Worm (Caenorhabditis elegans): ENCODE measurements around the gene ZK154.4.

Gene ZK154.4

DNA sequence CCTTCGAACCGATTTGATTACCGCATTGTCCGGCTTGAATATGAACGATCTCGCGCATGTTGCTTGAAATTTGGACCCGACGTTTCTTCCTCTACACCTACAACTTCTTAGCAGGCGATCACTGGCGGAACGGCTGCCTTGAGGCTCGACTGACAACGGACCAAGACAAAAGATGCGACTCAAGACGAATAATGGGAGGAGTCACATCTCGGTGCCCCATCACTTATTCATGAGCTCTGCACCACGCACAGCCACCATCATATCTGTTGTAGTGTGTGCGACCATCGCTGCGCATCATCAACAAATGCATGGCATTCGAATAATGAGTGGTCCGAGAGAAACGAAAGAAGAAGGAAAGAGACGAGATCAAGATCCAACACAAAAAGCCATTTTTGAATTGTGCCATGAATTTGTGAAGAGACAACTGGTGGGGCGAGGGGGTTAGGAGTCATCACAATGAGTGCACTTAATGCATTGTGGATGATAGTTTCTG lies 5.7 kb downstream of the ZK154.4 start, which contains the start of gene mec-7:
TSS of gene mec-7 (minus strand) at position 181 of the 493 bp plus-strand sequence.
- TF ChIP-seq nfya-1 (tag; optimal IDR thresholded peaks at IDR 0.05; ENCODE audit: insufficient read depth) (no peak), nhr-28 (tag; optimal IDR thresholded peaks at IDR 0.05) (no peak), nhr-23 (tag; optimal IDR thresholded peaks at IDR 0.05) (no peak), ceh-16 (tag; optimal IDR thresholded peaks at IDR 0.05) (no peak), nhr-67 (tag; optimal IDR thresholded peaks at IDR 0.05) (no peak), egl-5 (tag; optimal IDR thresholded peaks at IDR 0.05) (no peak), daf-12 (tag; optimal IDR thresholded peaks at IDR 0.05) (no peak), pqm-1 (tag; optimal IDR thresholded peaks at IDR 0.05) (no peak), snpc-4 (tag; optimal IDR thresholded peaks at IDR 0.05) (no peak), fkh-2 (tag; optimal IDR thresholded peaks at IDR 0.05) (no peak), mdl-1 (tag; optimal IDR thresholded peaks at IDR 0.05) (no peak), hmg-11 (tag; optimal IDR thresholded peaks at IDR 0.05) (no peak), ceh-28 (tag; optimal IDR thresholded peaks at IDR 0.05) (no peak), eor-1 (tag; optimal IDR thresholded peaks at IDR 0.05) (no peak), nhr-25 (tag; optimal IDR thresholded peaks at IDR 0.05) (no peak), ZK546.5 (tag; optimal IDR thresholded peaks at IDR 0.05) (no peak), nhr-77 (tag; optimal IDR thresholded peaks at IDR 0.05) (no peak), pha-4 (tag; optimal IDR thresholded peaks at IDR 0.05) (no peak), nhr-12 (tag; optimal IDR thresholded peaks at IDR 0.05) (no peak), egl-27 (tag; optimal IDR thresholded peaks at IDR 0.05) (no peak)

DNA sequence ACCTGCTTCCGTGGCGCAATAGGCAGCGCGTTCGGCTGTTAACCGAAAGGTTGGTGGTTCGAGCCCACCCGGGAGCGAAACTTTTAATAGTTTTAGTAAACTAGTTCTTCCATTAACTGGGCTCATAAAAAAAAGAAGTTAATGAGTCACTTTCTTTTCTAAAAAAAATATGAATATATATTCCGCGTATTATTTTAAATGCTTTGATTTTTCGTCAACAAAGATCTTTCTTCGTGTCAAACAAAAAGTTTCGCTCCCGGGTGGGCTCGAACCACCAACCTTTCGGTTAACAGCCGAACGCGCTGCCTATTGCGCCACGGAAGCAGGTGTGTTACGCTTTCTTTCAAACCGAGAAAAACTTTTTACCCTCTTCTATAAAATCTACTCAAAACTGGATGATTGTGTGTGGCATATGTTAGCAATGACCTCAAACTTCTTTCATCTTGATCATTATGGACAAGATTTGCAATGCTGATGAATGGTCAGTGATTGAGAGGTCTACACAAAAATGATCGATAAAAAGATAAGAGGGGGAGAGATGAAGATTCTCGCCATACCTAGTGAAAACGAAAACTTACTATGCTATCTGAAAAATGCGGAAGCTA lies 8.4 kb downstream of the ZK154.4 start:
- TF ChIP-seq daf-12 (tag; optimal IDR thresholded peaks at IDR 0.05) (no peak), fos-1 (tag; optimal IDR thresholded peaks at IDR 0.05) (peak; percentile 13), lsy-12 (tag; optimal IDR thresholded peaks at IDR 0.05) (peak; percentile 31), ceh-28 (tag; optimal IDR thresholded peaks at IDR 0.05) (peak; percentile 73), pqm-1 (tag; optimal IDR thresholded peaks at IDR 0.05) (peak; percentile 12), nhr-25 (tag; optimal IDR thresholded peaks at IDR 0.05) (peak; percentile 62), ceh-9 (tag; optimal IDR thresholded peaks at IDR 0.05) (no peak), ceh-82 (tag; optimal IDR thresholded peaks at IDR 0.05) (no peak), tbx-2 (tag; optimal IDR thresholded peaks at IDR 0.05) (peak; percentile 11), nfya-1 (tag; optimal IDR thresholded peaks at IDR 0.05; ENCODE audit: insufficient read depth) (peak; percentile 26), elt-2 (tag; optimal IDR thresholded peaks at IDR 0.05) (peak; percentile 31), nhr-23 (tag; optimal IDR thresholded peaks at IDR 0.05) (peak; percentile 33), jun-1 (tag; optimal IDR thresholded peaks at IDR 0.05) (no peak), nhr-43 (tag; optimal IDR thresholded peaks at IDR 0.05; ENCODE audit: poor library complexity, severe bottlenecking) (peak; percentile 14), elt-1 (tag; optimal IDR thresholded peaks at IDR 0.05) (peak; percentile 96), fkh-2 (tag; optimal IDR thresholded peaks at IDR 0.05) (no peak), mdl-1 (tag; optimal IDR thresholded peaks at IDR 0.05) (no peak), nhr-67 (tag; optimal IDR thresholded peaks at IDR 0.05) (no peak), nhr-76 (tag; optimal IDR thresholded peaks at IDR 0.05) (no peak), aly-2 (tag; optimal IDR thresholded peaks at IDR 0.05) (no peak), mml-1 (tag; optimal IDR thresholded peaks at IDR 0.05) (no peak)

DNA sequence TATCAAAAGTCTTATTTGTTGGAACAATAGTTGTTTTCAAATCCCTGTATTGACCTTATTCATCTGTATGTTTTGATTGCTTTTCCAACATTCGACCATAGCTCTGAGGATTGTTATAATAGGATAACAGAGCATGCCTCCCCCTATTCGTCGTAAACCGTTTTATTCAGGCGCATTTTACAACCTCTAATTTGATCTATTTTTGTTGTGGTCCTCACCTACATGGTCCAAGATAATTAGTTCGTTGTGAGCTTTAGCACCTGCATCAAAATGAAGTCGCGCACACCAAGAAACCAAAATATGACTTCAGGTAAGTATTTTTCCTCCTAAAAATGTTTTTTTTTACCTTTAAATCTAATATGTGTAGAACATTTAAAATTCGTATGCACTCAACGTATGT lies 29.4 kb downstream of the ZK154.4 start, which contains the start of gene deg-1:
TSS of gene deg-1 (plus strand) at position 301 of the 400 bp plus-strand sequence.
- no peak for TF ChIP-seq fkh-2 (tag; optimal IDR thresholded peaks at IDR 0.05)
- no peak for TF ChIP-seq sea-2 (GFP tag; optimal IDR thresholded peaks at IDR 0.05)
- TF ChIP-seq hmg-11 (tag; optimal IDR thresholded peaks at IDR 0.05) = no peak

DNA sequence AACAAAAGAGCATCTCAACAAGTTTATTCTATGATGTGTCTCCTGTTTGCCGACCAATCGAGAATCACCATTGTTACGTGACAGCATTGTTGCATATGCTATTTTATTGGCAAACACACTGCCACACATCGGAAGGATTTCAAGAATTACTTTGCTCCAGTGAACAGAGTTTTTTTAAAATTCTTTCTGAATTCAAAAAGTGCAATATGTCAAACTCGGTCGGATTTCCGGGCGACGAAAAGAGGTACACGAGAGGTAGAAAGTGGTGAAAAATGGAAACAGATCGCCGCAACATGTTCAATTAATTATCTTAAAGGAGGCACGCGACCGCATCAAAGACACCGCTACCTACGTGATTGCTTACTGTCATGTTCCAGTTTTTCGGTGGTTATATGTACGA lies 32.1 kb downstream of the ZK154.4 start:
- no peak for TF ChIP-seq mml-1 (tag; optimal IDR thresholded peaks at IDR 0.05)
- TF ChIP-seq nhr-237 (tag; optimal IDR thresholded peaks at IDR 0.05) = no peak
- no peak for TF ChIP-seq eor-1 (tag; optimal IDR thresholded peaks at IDR 0.05)
- TF ChIP-seq nhr-12 (tag; optimal IDR thresholded peaks at IDR 0.05) = no peak
- no peak for TF ChIP-seq daf-12 (tag; optimal IDR thresholded peaks at IDR 0.05)
- TF ChIP-seq ZK546.5 (tag; optimal IDR thresholded peaks at IDR 0.05) = no peak

All from whole organism, L3 larva.